Worm (Caenorhabditis elegans) whole organism, L2 larva: ENCODE measurements around the gene smut-1.

Experiments
- C34F6.9 ChIP-seq: fragments of 150-350 bp; optimal IDR thresholded peaks from 2 replicates; lab custom pipeline; 2014; ENCODE audit warnings: missing biosample characterization, missing genetic modification characterization
- F13H6.1 ChIP-seq: sonication (generic microtip); optimal IDR thresholded peaks from 2 replicates; lab custom pipeline; 2016; ENCODE audit warnings: missing genetic modification characterization, missing compliant biosample characterization
- R02D3.7 ChIP-seq: fragments of 150-350 bp; optimal IDR thresholded peaks from 2 replicates; lab custom pipeline; 2014; ENCODE audit warnings: missing biosample characterization, missing genetic modification characterization
- Y55F3AM.14 ChIP-seq: fragments of 200-800 bp; sonication (Bioruptor generic); optimal IDR thresholded peaks from 2 replicates; lab custom pipeline; 2018; ENCODE audit warnings: mild to moderate bottlenecking, missing genetic modification characterization, missing compliant biosample characterization
- ZK546.5 ChIP-seq: sonication (generic microtip); optimal IDR thresholded peaks from 2 replicates; lab custom pipeline; 2017; ENCODE audit warnings: missing biosample characterization, missing genetic modification characterization
- alr-1 ChIP-seq: fragments of 150-350 bp; optimal IDR thresholded peaks from 2 replicates; lab custom pipeline; 2014; ENCODE audit warnings: missing biosample characterization, missing genetic modification characterization
- aly-2 ChIP-seq: fragments of 150-350 bp; optimal IDR thresholded peaks from 2 replicates; lab custom pipeline; 2014; ENCODE audit warnings: missing biosample characterization, missing genetic modification characterization
- blmp-1 ChIP-seq: sonication (generic microtip); optimal IDR thresholded peaks from 2 replicates; lab custom pipeline; 2017; ENCODE audit warnings: missing genetic modification characterization, mild to moderate bottlenecking, missing compliant biosample characterization, antibody characterized with exemption, moderate library complexity; ENCODE audit not compliant: insufficient read depth
- ceh-16 ChIP-seq: fragments of 150-350 bp; optimal IDR thresholded peaks from 2 replicates; lab custom pipeline; 2014; ENCODE audit warnings: missing biosample characterization, missing genetic modification characterization
- ceh-82 ChIP-seq: fragments of 150-350 bp; optimal IDR thresholded peaks from 2 replicates; lab custom pipeline; 2014; ENCODE audit warnings: missing biosample characterization, missing genetic modification characterization
- crh-2 ChIP-seq: sonication (generic microtip); optimal IDR thresholded peaks from 2 replicates; lab custom pipeline; 2017; ENCODE audit warnings: missing biosample characterization, missing genetic modification characterization
- dmd-4 ChIP-seq: sonication (generic microtip); optimal IDR thresholded peaks from 2 replicates; lab custom pipeline; 2017; ENCODE audit warnings: missing biosample characterization, missing genetic modification characterization
- elt-1 ChIP-seq: fragments of 150-350 bp; optimal IDR thresholded peaks from 2 replicates; lab custom pipeline; 2014; ENCODE audit warnings: missing biosample characterization, missing genetic modification characterization
- gmeb-1 ChIP-seq: fragments of 150-350 bp; optimal IDR thresholded peaks from 2 replicates; lab custom pipeline; 2014; ENCODE audit warnings: missing biosample characterization, missing genetic modification characterization
- lin-39 ChIP-seq: fragments of 150-350 bp; optimal IDR thresholded peaks from 2 replicates; lab custom pipeline; 2014; ENCODE audit warnings: missing biosample characterization, missing genetic modification reagents, missing genetic modification characterization
- lsy-2 ChIP-seq, 2 experiments: fragments of 150-350 bp in 1 of 2; sonication (generic microtip) in 1 of 2; optimal IDR thresholded peaks; 2 replicates each; lab custom pipeline; 2014 to 2017; ENCODE audit warnings: missing biosample characterization in 2 of 2, missing genetic modification characterization in 2 of 2
- mbf-1 ChIP-seq: sonication (generic microtip); optimal IDR thresholded peaks from 2 replicates; lab custom pipeline; 2017; ENCODE audit warnings: missing biosample characterization, missing genetic modification characterization
- nhr-10 ChIP-seq: sonication (generic microtip); optimal IDR thresholded peaks from 2 replicates; lab custom pipeline; 2017; ENCODE audit warnings: missing biosample characterization, missing genetic modification characterization
- nhr-11 ChIP-seq: fragments of 150-350 bp; optimal IDR thresholded peaks from 2 replicates; lab custom pipeline; 2014; ENCODE audit warnings: missing biosample characterization, missing genetic modification characterization
- nhr-12 ChIP-seq: fragments of 150-350 bp; optimal IDR thresholded peaks from 2 replicates; lab custom pipeline; 2014; ENCODE audit warnings: missing biosample characterization, missing genetic modification characterization
- nhr-129 ChIP-seq: fragments of 150-350 bp; optimal IDR thresholded peaks from 2 replicates; lab custom pipeline; 2014; ENCODE audit warnings: missing biosample characterization, missing genetic modification characterization
- nhr-21 ChIP-seq: fragments of 150-350 bp; optimal IDR thresholded peaks from 2 replicates; lab custom pipeline; 2014; ENCODE audit warnings: missing biosample characterization, missing genetic modification characterization
- nhr-23 ChIP-seq: fragments of 150-350 bp; optimal IDR thresholded peaks from 2 replicates; lab custom pipeline; 2014; ENCODE audit warnings: missing biosample characterization, missing genetic modification reagents, missing genetic modification characterization
- nhr-237 ChIP-seq: fragments of 150-350 bp; optimal IDR thresholded peaks from 2 replicates; lab custom pipeline; 2014; ENCODE audit warnings: missing biosample characterization, missing genetic modification characterization
- nhr-25 ChIP-seq: fragments of 150-350 bp; sonication (generic microtip); optimal IDR thresholded peaks from 3 replicates; lab custom pipeline; 2014; ENCODE audit warnings: missing biosample characterization, missing genetic modification characterization
- nhr-6 ChIP-seq: fragments of 150-350 bp; optimal IDR thresholded peaks from 2 replicates; lab custom pipeline; 2014; ENCODE audit warnings: missing biosample characterization, missing genetic modification characterization
- nhr-77 ChIP-seq: fragments of 150-350 bp; optimal IDR thresholded peaks from 2 replicates; lab custom pipeline; 2014; ENCODE audit warnings: missing biosample characterization, missing genetic modification characterization
- peb-1 ChIP-seq: fragments of 150-350 bp; optimal IDR thresholded peaks from 2 replicates; lab custom pipeline; 2014; ENCODE audit warnings: missing biosample characterization, missing genetic modification characterization
- sem-4 ChIP-seq: fragments of 150-350 bp; optimal IDR thresholded peaks from 2 replicates; lab custom pipeline; 2014; ENCODE audit warnings: missing biosample characterization, missing genetic modification reagents, missing genetic modification characterization
- skn-1 ChIP-seq: sonication (generic microtip); optimal IDR thresholded peaks from 2 replicates; lab custom pipeline; 2017; ENCODE audit warnings: missing biosample characterization, missing genetic modification characterization
- sma-3 ChIP-seq: sonication (generic microtip); optimal IDR thresholded peaks from 2 replicates; lab custom pipeline; 2016; ENCODE audit warnings: missing genetic modification reagents, missing genetic modification characterization, missing compliant biosample characterization
- snpc-4 ChIP-seq: fragments of 150-350 bp; optimal IDR thresholded peaks from 2 replicates; lab custom pipeline; 2014; ENCODE audit warnings: missing biosample characterization, missing genetic modification characterization
- unc-39 ChIP-seq: fragments of 150-350 bp; optimal IDR thresholded peaks from 2 replicates; lab custom pipeline; 2014; ENCODE audit warnings: missing biosample characterization, missing genetic modification characterization
- unc-55 ChIP-seq: fragments of 150-350 bp; sonication (generic microtip); optimal IDR thresholded peaks from 3 replicates; lab custom pipeline; 2014; ENCODE audit warnings: missing biosample characterization, missing genetic modification reagents, missing genetic modification characterization
- zag-1 ChIP-seq: fragments of 150-350 bp; optimal IDR thresholded peaks from 2 replicates; lab custom pipeline; 2014; ENCODE audit warnings: missing biosample characterization, missing genetic modification characterization
- ztf-11 ChIP-seq: sonication (generic microtip); optimal IDR thresholded peaks from 2 replicates; lab custom pipeline; 2017; ENCODE audit warnings: missing biosample characterization, missing genetic modification characterization
- ztf-4 ChIP-seq: fragments of 150-350 bp; optimal IDR thresholded peaks from 2 replicates; lab custom pipeline; 2014; ENCODE audit warnings: missing biosample characterization, missing genetic modification characterization

smut-1 gene

ce11 chrV:6121659-6122058 lies 24.8 kb downstream of the smut-1 start:
- TF ChIP-seq unc-55 (GFP tag; lab: Kevin White, UChicago): no peak
- TF ChIP-seq mbf-1 (tag; lab: Kevin White, UChicago): no peak
- TF ChIP-seq ztf-11: no peak
- TF ChIP-seq snpc-4 (tag; lab: Kevin White, UChicago): no peak

DNA sequence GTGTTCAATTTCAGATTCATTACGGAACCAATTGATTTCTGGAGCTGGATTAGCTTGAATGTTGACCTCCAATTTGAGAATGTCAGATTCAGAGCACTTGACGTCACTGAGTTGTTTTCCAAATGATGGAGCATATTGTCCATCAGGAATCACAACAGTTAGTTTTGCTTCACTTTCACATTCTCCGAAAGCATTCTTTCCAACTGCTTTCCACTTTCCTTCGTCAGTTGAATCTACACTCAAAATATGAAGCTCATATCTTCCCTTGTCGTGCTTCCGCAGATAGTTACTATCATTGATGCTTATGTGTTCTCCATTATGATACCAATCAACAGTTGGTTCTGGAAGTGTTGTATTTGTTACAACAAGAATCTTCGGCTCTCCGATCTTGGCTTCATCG lies 31.4 kb downstream of the smut-1 start:
- TF ChIP-seq unc-55 (GFP tag; lab: Kevin White, UChicago): no peak
- no peak for TF ChIP-seq nhr-6 (tag; lab: Kevin White, UChicago)
- no peak for TF ChIP-seq nhr-12
- no peak for TF ChIP-seq Y55F3AM.14 (GFP tag; lab: Kevin White, UChicago)
- TF ChIP-seq sem-4 (tag; lab: Kevin White, UChicago): no peak

DNA sequence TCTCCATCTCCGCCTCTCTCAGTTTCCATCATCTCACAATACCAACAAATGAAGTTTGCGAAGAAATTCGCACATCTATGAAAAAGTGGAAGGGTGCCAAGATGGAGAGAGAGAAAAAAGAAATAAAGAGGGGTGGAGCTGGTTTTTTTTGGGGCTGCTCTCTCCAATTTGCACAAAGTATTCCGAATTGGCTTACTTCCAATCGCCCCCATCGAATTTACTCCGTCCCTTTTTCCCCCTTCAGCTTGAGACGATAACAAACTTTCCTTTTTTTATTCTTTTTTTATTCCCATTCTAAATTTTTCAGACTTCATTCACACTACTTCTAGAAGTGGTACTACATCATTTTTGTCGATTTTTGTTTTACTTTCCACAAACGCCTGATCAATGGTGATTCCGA lies 34.2 kb downstream of the smut-1 start, which contains the start of gene exp-2:
Gene exp-2 (plus strand): TSS at position 301 of the 400 bp plus-strand sequence.
- TF ChIP-seq peb-1 (tag; lab: Kevin White, UChicago): no peak
- no peak for TF ChIP-seq nhr-23
- no peak for TF ChIP-seq crh-2 (tag; lab: Kevin White, UChicago)
- TF ChIP-seq ztf-11: no peak
- TF ChIP-seq nhr-77: no peak
- TF ChIP-seq ceh-82: no peak
- TF ChIP-seq nhr-21 (tag; lab: Kevin White, UChicago): no peak
- no peak for TF ChIP-seq F13H6.1 (tag; lab: Kevin White, UChicago)
- no peak for TF ChIP-seq nhr-237 (tag; lab: Kevin White, UChicago)
- TF ChIP-seq sem-4 (tag; lab: Kevin White, UChicago): no peak
- TF ChIP-seq elt-1 (tag; lab: Kevin White, UChicago): no peak
- no peak for TF ChIP-seq R02D3.7
- no peak for TF ChIP-seq lin-39 (tag; lab: Kevin White, UChicago)
- no peak for TF ChIP-seq nhr-25 (tag; lab: Kevin White, UChicago)
- no peak for TF ChIP-seq nhr-6 (tag; lab: Kevin White, UChicago)
- TF ChIP-seq C34F6.9: no peak
- no peak for TF ChIP-seq Y55F3AM.14 (GFP tag; lab: Kevin White, UChicago)
- no peak for TF ChIP-seq gmeb-1 (tag; lab: Kevin White, UChicago)
- no peak for TF ChIP-seq zag-1 (tag; lab: Kevin White, UChicago)

DNA sequence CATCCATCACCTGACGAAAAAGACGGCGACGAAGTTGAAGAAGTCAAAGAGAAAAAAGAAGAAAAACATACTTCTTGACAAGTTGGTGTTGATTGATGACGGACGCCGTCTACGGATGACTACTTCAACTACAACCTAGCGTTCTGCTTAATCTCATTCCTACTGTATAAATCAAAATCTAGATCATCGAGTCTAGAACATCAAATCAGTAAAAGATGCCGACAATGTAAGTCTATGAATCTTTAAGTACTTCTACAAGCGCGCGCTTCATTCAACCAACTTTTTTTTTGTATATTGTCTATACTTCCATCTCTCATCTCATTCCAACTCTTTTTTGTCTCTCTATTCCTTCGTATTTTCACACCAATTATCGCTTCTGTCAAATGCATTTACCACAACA lies 38.5 kb downstream of the smut-1 start:
- TF ChIP-seq F13H6.1 (tag; lab: Kevin White, UChicago) (no peak), nhr-10 (no peak), unc-55 (GFP tag; lab: Kevin White, UChicago) (no peak), ceh-16 (tag; lab: Kevin White, UChicago) (no peak), ztf-4 (tag; lab: Kevin White, UChicago) (no peak), lsy-2 (tag; optimal IDR thresholded peaks at IDR 0.05; lab: Kevin White, UChicago) (no peak), unc-39 (tag; lab: Kevin White, UChicago) (no peak), ZK546.5 (tag; lab: Kevin White, UChicago) (no peak), snpc-4 (tag; lab: Kevin White, UChicago) (no peak), mbf-1 (tag; lab: Kevin White, UChicago) (no peak)

- no peak for TF ChIP-seq ztf-4 (tag; lab: Kevin White, UChicago)
- TF ChIP-seq sma-3 (GFP tag; lab: Kevin White, UChicago): no peak
- no peak for TF ChIP-seq aly-2 (tag; lab: Kevin White, UChicago)
- no peak for TF ChIP-seq ceh-82
- no peak for TF ChIP-seq gmeb-1 (tag; lab: Kevin White, UChicago)
- TF ChIP-seq blmp-1 (tag; lab: Kevin White, UChicago): no peak
- TF ChIP-seq unc-55 (GFP tag; lab: Kevin White, UChicago): no peak
- no peak for TF ChIP-seq nhr-25 (tag; lab: Kevin White, UChicago)
- no peak for TF ChIP-seq alr-1 (tag; lab: Kevin White, UChicago)
- no peak for TF ChIP-seq nhr-11 (tag; lab: Kevin White, UChicago)
- TF ChIP-seq ZK546.5 (tag; lab: Kevin White, UChicago): no peak
- TF ChIP-seq nhr-129 (tag; lab: Kevin White, UChicago): no peak
- no peak for TF ChIP-seq nhr-23
- no peak for TF ChIP-seq nhr-21 (tag; lab: Kevin White, UChicago)
- TF ChIP-seq zag-1 (tag; lab: Kevin White, UChicago): no peak
- no peak for TF ChIP-seq unc-39 (tag; lab: Kevin White, UChicago)
- TF ChIP-seq skn-1 (tag; lab: Kevin White, UChicago): no peak
- no peak for TF ChIP-seq dmd-4 (tag; lab: Kevin White, UChicago)
- TF ChIP-seq nhr-10: no peak
- TF ChIP-seq ceh-16 (tag; lab: Kevin White, UChicago): no peak
Measured at ce11 chrV:6138167-6138566, 41.3 kb downstream of the smut-1 start.
